Worm (Caenorhabditis elegans) whole organism, young adult: ENCODE data around the gene dcs-1.

Source experiments
- F52B5.7 ChIP-seq: sonication (generic microtip); optimal IDR thresholded peaks from 2 replicates; lab custom pipeline; 2016; ENCODE audit warnings: mild to moderate bottlenecking, missing genetic modification characterization, missing compliant biosample characterization
- ZK185.1 ChIP-seq: sonication (generic microtip); optimal IDR thresholded peaks from 2 replicates; lab custom pipeline; 2016; ENCODE audit warnings: mild to moderate bottlenecking, missing genetic modification characterization, missing compliant biosample characterization; ENCODE audit not compliant: poor library complexity, severe bottlenecking
- ama-1 ChIP-seq, 3 experiments: fragments of 150-350 bp in 1 of 3; sonication (generic microtip) in 2 of 3; optimal IDR thresholded peaks; 2 replicates each; lab custom pipeline; 2014 to 2018; ENCODE audit warnings: missing biosample characterization in 2 of 3, missing genetic modification characterization in 2 of 3, missing genetic modification reagents in 2 of 3
- dpl-1 ChIP-seq: fragments of 150-350 bp; optimal IDR thresholded peaks from 2 replicates; lab custom pipeline; 2014; ENCODE audit warnings: missing biosample characterization, missing genetic modification reagents, missing genetic modification characterization
- efl-1 ChIP-seq: fragments of 150-350 bp; optimal IDR thresholded peaks from 2 replicates; lab custom pipeline; 2014; ENCODE audit warnings: missing biosample characterization, missing genetic modification reagents, missing genetic modification characterization
- ets-4 ChIP-seq: fragments of 200-800 bp; sonication (Bioruptor generic); optimal IDR thresholded peaks from 2 replicates; lab custom pipeline; 2018; ENCODE audit warnings: mild to moderate bottlenecking, missing genetic modification characterization, missing compliant biosample characterization
- unc-62 ChIP-seq: fragments of 150-350 bp; optimal IDR thresholded peaks from 2 replicates; lab custom pipeline; 2014; ENCODE audit warnings: missing biosample characterization, missing genetic modification reagents, missing genetic modification characterization

DNA sequence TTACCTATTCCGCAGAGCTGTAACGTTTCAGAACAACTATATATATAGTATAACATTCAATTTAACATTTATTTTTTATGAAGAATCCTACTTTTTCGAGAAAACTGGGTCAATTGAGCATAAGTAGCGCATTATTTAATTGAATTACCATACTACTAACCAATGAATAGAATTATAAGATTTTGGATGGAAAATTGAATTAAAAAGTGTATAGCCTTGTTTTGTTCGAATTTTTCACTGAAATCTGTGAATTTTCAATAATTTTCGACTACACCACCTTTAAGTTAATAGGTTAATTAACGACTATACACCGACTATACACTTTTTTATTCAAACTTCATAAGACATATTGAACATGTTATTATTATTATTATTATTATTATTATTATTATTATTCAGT is 3.4 kb upstream of the dcs-1 start:
- no peak for TF ChIP-seq unc-62
- TF ChIP-seq F52B5.7 (tag; lab: Kevin White, UChicago) = no peak
- no peak for TF ChIP-seq ets-4 (GFP tag; lab: Kevin White, UChicago)
- no peak for TF ChIP-seq ama-1 (optimal IDR thresholded peaks at IDR 0.05; lab: Kevin White, UChicago)
- no peak for TF ChIP-seq ama-1 (GFP tag; optimal IDR thresholded peaks at IDR 0.05; lab: Kevin White, UChicago)
- no peak for TF ChIP-seq ZK185.1 (tag; lab: Kevin White, UChicago)
- no peak for TF ChIP-seq dpl-1
- no peak for TF ChIP-seq efl-1 (GFP tag; lab: Kevin White, UChicago)
